Worm (Caenorhabditis elegans): ENCODE results near the gene pqn-15.

Gene pqn-15

DNA sequence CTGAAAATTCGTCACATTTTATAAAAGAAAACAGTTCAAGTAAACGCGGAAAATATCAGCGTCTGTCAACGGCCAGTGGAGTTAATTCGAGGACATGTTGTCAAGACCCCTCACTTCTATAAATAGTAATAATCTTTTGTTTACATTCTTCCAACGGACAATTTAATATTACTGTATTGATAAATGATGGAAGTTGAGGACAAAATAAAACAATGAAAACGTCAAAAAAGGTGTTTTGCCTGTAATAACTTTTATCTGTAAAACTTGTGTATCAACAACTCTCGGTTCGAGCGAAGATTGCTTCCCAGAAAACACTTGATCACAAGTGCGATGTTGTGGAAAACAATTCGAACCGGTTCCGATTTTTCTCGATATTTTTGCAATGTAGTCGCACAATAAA, 58.3 kb downstream of the pqn-15 start:
- TF ChIP-seq C34F6.9 (tag; optimal IDR thresholded peaks at IDR 0.05) (no peak), blmp-1 (tag; optimal IDR thresholded peaks at IDR 0.05; ENCODE audit: insufficient read depth) (no peak), unc-55 (GFP tag; optimal IDR thresholded peaks at IDR 0.05) (no peak), nhr-23 (tag; optimal IDR thresholded peaks at IDR 0.05) (no peak), nhr-129 (tag; optimal IDR thresholded peaks at IDR 0.05) (peak; percentile 11)
